Worm (Caenorhabditis elegans) whole organism, early embryonic: Measurements from ENCODE around the gene C52B11.5.

Experiments used
- B0310.2 ChIP-seq: sonication (generic microtip); optimal IDR thresholded peaks from 2 replicates; lab custom pipeline; 2016; ENCODE audit warnings: mild to moderate bottlenecking, missing genetic modification characterization, missing compliant biosample characterization
- F13C5.2 ChIP-seq: sonication (generic microtip); optimal IDR thresholded peaks from 2 replicates; lab custom pipeline; 2017; ENCODE audit warnings: mild to moderate bottlenecking, missing genetic modification characterization, inconsistent platforms, missing compliant biosample characterization
- aly-1 ChIP-seq: sonication (generic microtip); optimal IDR thresholded peaks from 2 replicates; lab custom pipeline; 2016; ENCODE audit warnings: missing genetic modification characterization, missing compliant biosample characterization
- ama-1 ChIP-seq: fragments of 150-350 bp; optimal IDR thresholded peaks from 2 replicates; lab custom pipeline; 2014
- flt-1 ChIP-seq: fragments of 200-800 bp; sonication (Bioruptor generic); IDR thresholded peaks from 2 replicates; pipeline ENCODE4 v1.3.6; 2022; ENCODE audit warnings: missing genetic modification characterization, missing compliant biosample characterization
- hmbx-1 ChIP-seq: sonication (generic microtip); optimal IDR thresholded peaks from 2 replicates; lab custom pipeline; 2016; ENCODE audit warnings: mild to moderate bottlenecking, missing genetic modification characterization, missing compliant biosample characterization
- hnd-1 ChIP-seq: sonication (generic microtip); optimal IDR thresholded peaks from 2 replicates; lab custom pipeline; 2016; ENCODE audit warnings: missing genetic modification characterization, missing compliant biosample characterization
- tbx-37 ChIP-seq: fragments of 200-800 bp; sonication (Bioruptor generic); conservative IDR thresholded peaks from 2 replicates; pipeline ENCODE4 v1.3.6; 2022; ENCODE audit warnings: missing genetic modification reagents, missing genetic modification characterization, missing compliant biosample characterization
- tra-4 ChIP-seq: sonication (generic microtip); optimal IDR thresholded peaks from 2 replicates; lab custom pipeline; 2017; ENCODE audit warnings: missing genetic modification characterization, missing compliant biosample characterization

DNA sequence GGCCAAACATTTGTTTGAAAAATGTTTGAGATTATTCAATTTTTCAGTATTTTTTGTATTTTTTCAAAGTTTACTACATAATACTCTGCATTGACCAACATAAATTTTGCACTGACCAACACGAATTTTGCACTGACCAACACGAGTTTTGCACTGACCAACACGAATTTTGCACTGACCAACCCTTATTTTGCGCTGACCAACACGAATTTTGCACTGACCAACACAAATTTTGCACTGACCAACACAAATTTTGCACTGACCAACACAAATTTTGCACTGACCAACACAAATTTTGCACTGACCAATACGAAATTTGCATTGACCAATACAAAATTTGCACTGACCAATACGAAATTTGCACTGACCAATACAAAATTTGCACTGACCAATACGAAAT lies 20.3 kb downstream of the C52B11.5 start:
- no peak for TF ChIP-seq hmbx-1
- no peak for TF ChIP-seq hnd-1
- no peak for TF ChIP-seq tbx-37 (GFP tag; lab: Robert Waterston, UW)
- TF ChIP-seq tra-4 (tag; lab: Kevin White, UChicago): no peak
- no peak for TF ChIP-seq ama-1
- TF ChIP-seq B0310.2 (tag; lab: Kevin White, UChicago): no peak
- no peak for TF ChIP-seq flt-1 (GFP tag; lab: Robert Waterston, UW)
- TF ChIP-seq F13C5.2 (tag; lab: Kevin White, UChicago): no peak
- TF ChIP-seq aly-1 (tag; lab: Kevin White, UChicago): no peak
